Fruit fly (Drosophila melanogaster) S2 (cell line): ENCODE measurements around the gene Rassf.

ENCODE experiments used
- CG8478 ChIP-seq: fragments of >200 bp; optimal IDR thresholded peaks from 2 replicates; lab custom pipeline; 2018
- CTCF ChIP-seq, 2 experiments: fragments of >200 bp; optimal IDR thresholded peaks; 2 replicates each; lab custom pipeline; 2018

- TF ChIP-seq CTCF (optimal IDR thresholded peaks at IDR 0.05; lab: Kevin White, UChicago) (no peak), CG8478 (no peak)
Observed at dm6 chr3R:23148433-23148832, 30.7 kb upstream of the Rassf start.
